Worm (Caenorhabditis elegans) whole organism, L2 larva: ENCODE measurements around the gene F07B10.4.

Experiments
- Y55F3AM.14 ChIP-seq: fragments of 200-800 bp; sonication (Bioruptor generic); optimal IDR thresholded peaks from 2 replicates; lab custom pipeline; 2018; ENCODE audit warnings: mild to moderate bottlenecking, missing genetic modification characterization, missing compliant biosample characterization
- blmp-1 ChIP-seq: sonication (generic microtip); optimal IDR thresholded peaks from 2 replicates; lab custom pipeline; 2017; ENCODE audit warnings: missing genetic modification characterization, mild to moderate bottlenecking, missing compliant biosample characterization, antibody characterized with exemption, moderate library complexity; ENCODE audit not compliant: insufficient read depth
- elt-1 ChIP-seq: fragments of 150-350 bp; optimal IDR thresholded peaks from 2 replicates; lab custom pipeline; 2014; ENCODE audit warnings: missing biosample characterization, missing genetic modification characterization
- elt-3 ChIP-seq: sonication (generic microtip); optimal IDR thresholded peaks from 2 replicates; lab custom pipeline; 2017; ENCODE audit warnings: missing biosample characterization, missing genetic modification characterization
- lin-39 ChIP-seq: fragments of 150-350 bp; optimal IDR thresholded peaks from 2 replicates; lab custom pipeline; 2014; ENCODE audit warnings: missing biosample characterization, missing genetic modification reagents, missing genetic modification characterization
- mab-5 ChIP-seq: fragments of 150-350 bp; optimal IDR thresholded peaks from 2 replicates; lab custom pipeline; 2014; ENCODE audit warnings: missing biosample characterization, missing genetic modification characterization
- nhr-12 ChIP-seq: fragments of 150-350 bp; optimal IDR thresholded peaks from 2 replicates; lab custom pipeline; 2014; ENCODE audit warnings: missing biosample characterization, missing genetic modification characterization
- nhr-21 ChIP-seq: fragments of 150-350 bp; optimal IDR thresholded peaks from 2 replicates; lab custom pipeline; 2014; ENCODE audit warnings: missing biosample characterization, missing genetic modification characterization
- nhr-77 ChIP-seq: fragments of 150-350 bp; optimal IDR thresholded peaks from 2 replicates; lab custom pipeline; 2014; ENCODE audit warnings: missing biosample characterization, missing genetic modification characterization
- unc-62 ChIP-seq: fragments of 150-350 bp; optimal IDR thresholded peaks from 2 replicates; lab custom pipeline; 2014; ENCODE audit warnings: missing biosample characterization, missing genetic modification reagents, missing genetic modification characterization
- ztf-11 ChIP-seq: sonication (generic microtip); optimal IDR thresholded peaks from 2 replicates; lab custom pipeline; 2017; ENCODE audit warnings: missing biosample characterization, missing genetic modification characterization

- TF ChIP-seq nhr-12 (no peak), ztf-11 (tag; lab: Kevin White, UChicago) (no peak), elt-3 (tag; lab: Kevin White, UChicago) (no peak), blmp-1 (no peak), nhr-77 (tag; lab: Kevin White, UChicago) (no peak), unc-62 (GFP tag; lab: Kevin White, UChicago) (no peak), Y55F3AM.14 (GFP tag; lab: Kevin White, UChicago) (no peak), elt-1 (tag; lab: Kevin White, UChicago) (no peak), mab-5 (tag; lab: Kevin White, UChicago) (no peak), nhr-21 (no peak), lin-39 (tag; lab: Kevin White, UChicago) (no peak)
These were observed 18.4 kb downstream of the F07B10.4 start, which contains the start of gene mxl-1 for ce11 chrV:11244539-11244938.
